Fruit fly (Drosophila melanogaster) ovary, adult (tissue): ENCODE data around the gene CG15544.

ENCODE experiments used
- CG17801 ChIP-seq: fragments of 200-800 bp; optimal IDR thresholded peaks from 2 replicates; lab custom pipeline; 2019; ENCODE audit warnings: missing biosample characterization, mild to moderate bottlenecking, missing genetic modification characterization, moderate library complexity; ENCODE audit not compliant: partially characterized antibody

Gene CG15544

dm6 chr3R:30855176-30855575 is 27.6 kb downstream of the CG15544 start:
- no peak for TF ChIP-seq CG17801 (GFP tag; lab: Kevin White, UChicago)

DNA sequence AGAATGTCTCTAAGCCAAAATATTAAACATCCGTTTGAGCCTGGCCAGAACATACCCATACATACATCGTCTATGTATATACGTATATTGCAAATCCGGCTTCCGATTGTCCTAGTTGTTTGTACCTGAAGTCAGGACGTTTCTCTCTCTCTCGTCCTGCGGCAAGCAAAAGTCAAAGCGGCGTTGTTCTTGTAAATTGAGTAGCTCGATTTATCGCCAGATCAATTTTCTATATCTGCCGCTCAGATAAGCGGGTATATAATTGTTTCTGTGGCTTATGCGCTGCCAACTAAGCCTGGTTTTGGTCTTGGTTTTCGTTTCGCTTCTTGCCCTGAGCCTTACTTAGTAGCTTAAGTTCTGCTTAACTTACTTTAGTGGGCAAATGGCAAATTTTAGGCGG is 29.0 kb downstream of the CG15544 start:
- no peak for TF ChIP-seq CG17801 (GFP tag; lab: Kevin White, UChicago)

DNA sequence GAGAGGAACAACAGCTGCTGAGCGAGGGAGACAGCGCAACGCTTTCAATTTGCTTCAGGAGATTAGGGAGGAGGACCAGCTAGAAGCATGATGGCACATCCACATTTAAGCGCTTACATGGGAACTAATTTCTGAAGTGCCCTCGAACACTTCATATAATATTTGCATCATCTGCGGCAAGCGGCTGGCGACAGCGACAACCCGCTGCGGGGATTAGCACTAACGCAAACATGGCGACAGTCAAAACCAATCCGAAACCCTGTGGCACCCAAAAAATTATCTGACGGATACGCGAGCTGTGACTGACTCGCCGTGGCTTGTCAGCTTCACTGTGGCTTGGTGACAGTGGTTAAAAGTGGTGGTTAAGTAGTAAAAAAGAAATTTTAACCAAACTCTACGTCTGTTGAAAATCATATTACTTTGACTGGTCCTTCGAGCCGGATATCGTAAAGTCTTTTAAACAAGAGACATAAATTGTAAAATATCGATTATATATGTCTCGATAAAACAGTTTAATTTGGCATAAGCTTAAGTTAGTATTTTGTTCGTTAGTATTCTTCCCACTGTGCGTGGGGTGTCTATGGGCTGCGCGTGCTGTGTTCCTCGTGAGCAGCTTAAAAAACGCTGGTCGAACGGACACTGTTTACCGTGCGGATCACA is 32.4 kb downstream of the CG15544 start:
- TF ChIP-seq CG17801 (GFP tag; lab: Kevin White, UChicago): no peak

DNA sequence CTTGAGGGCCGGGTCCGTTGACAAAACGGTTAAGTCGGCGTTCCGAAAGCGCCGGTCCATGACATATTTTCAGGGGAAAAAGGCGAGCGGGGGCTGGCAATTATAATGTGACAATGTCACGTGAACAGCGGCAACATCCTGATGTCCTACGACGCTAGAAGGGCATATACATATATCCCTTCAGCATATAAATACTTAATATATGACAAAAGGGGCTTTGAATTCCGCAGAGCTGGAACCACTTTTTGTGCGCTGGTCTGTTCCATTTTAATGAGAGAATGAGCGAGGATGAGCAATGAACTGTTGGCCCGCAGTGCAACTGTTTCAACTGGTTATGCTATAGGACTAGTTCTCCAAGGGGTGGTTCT is 32.9 kb downstream of the CG15544 start:
- no peak for TF ChIP-seq CG17801 (GFP tag; lab: Kevin White, UChicago)

dm6 chr3R:30862471-30862870 is 34.9 kb downstream of the CG15544 start:
- TF ChIP-seq CG17801 (GFP tag; lab: Kevin White, UChicago): no peak

dm6 chr3R:30863971-30864370 is 36.4 kb downstream of the CG15544 start:
- no peak for TF ChIP-seq CG17801 (GFP tag; lab: Kevin White, UChicago)

DNA sequence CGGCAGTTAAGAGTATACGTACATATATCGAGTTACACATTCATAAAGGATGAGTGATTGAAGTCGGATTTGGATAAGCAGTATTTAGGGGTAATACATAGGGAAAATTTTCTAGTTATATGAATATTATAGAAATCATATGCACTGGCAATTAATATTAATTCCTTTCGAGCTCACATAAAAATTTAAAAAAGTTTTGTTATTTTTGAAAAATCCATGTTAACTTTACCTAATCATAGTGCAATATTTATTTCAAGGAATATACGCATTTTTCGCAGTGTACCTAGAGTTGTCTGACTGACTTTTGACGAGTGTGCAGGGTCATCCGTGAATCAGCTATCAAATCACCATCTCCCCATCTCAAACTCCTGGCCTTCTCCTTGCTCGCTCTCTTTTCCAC is 36.8 kb downstream of the CG15544 start:
- TF ChIP-seq CG17801 (GFP tag; lab: Kevin White, UChicago): no peak

DNA sequence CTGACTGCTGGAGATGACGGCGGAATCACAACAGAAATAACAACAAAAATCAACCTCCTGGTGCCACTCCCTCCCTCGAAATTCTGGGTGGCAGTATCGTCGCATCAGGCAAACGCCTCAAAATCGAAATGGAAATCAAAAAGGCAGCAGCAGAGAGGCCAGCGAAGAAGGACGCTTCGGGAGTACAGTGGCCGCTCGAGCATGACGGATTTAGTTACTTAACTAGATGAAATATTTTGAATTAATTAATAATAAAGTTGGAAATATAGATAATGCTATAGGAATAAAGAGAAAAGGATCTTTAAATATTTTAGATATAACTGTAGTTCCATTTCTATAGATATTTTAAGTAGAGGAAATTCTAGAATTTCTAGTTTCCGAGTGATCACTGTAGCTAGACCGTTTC is 37.7 kb downstream of the CG15544 start:
- no peak for TF ChIP-seq CG17801 (GFP tag; lab: Kevin White, UChicago)

DNA sequence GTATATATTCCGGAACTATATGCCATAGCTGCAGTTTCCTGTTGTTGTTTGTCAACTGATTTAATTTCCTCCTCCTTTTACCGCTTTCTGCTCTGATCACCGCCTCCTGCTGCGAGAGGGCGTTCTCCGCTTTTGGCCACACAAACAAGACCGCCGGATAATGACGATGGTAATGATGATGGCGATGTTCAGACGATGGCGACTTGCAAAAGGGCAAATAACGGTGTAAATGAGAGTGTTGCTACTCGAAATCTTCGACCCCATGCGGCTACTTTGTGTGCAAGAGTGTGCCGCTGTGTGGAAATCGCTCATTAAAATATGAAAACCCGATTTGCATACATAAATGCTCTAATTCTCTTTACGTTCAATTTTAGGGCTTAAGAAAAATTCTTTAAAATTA is 38.3 kb downstream of the CG15544 start:
- TF ChIP-seq CG17801 (GFP tag; lab: Kevin White, UChicago): no peak

dm6 chr3R:30867232-30867631 is 39.6 kb downstream of the CG15544 start, which contains the start of gene Cpr100A:
Cpr100A (plus strand) TSS chr3R:30867521.
- TF ChIP-seq CG17801 (GFP tag; lab: Kevin White, UChicago): no peak

dm6 chr3R:30870317-30870878 is 42.8 kb downstream of the CG15544 start:
- no peak for TF ChIP-seq CG17801 (GFP tag; lab: Kevin White, UChicago)

dm6 chr3R:30872301-30873044 is 44.9 kb downstream of the CG15544 start, which contains the start of gene CG15545:
CG15545 (minus strand) TSS chr3R:30872351.
- no peak for TF ChIP-seq CG17801 (GFP tag; lab: Kevin White, UChicago)

- no peak for TF ChIP-seq CG17801 (GFP tag; lab: Kevin White, UChicago)
Measured at dm6 chr3R:30874679-30875078, 47.1 kb downstream of the CG15544 start.

DNA sequence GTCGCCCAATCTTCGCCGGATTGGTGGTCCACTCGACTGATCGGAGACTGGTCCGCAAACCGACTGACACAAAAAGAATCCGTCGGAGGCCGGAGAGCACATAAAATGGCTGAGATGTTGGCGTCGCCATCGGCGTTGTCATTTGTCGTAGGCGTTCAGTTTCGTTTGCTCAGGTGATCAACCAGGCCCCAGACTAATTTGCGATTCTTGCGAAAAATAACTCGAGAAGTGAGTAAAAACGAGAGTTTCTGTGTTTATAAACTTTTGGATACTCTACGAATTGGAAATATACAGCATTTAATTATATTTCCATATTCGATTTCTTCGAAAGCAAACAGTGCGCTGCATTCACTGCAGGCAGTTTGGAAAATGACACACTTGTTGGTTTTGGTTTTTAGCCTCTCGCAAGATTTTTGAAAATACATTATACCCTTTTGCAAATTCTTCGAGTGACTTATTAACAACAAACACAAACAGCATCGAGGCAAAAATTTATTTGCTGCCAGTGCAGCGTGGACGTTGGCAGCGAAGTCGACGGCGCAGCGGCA is 48.6 kb downstream of the CG15544 start, which contains the start of gene CG15546:
Gene CG15546 (minus strand): TSS at position 51 of the 548 bp plus-strand sequence.
- TF ChIP-seq CG17801 (GFP tag; lab: Kevin White, UChicago): no peak

DNA sequence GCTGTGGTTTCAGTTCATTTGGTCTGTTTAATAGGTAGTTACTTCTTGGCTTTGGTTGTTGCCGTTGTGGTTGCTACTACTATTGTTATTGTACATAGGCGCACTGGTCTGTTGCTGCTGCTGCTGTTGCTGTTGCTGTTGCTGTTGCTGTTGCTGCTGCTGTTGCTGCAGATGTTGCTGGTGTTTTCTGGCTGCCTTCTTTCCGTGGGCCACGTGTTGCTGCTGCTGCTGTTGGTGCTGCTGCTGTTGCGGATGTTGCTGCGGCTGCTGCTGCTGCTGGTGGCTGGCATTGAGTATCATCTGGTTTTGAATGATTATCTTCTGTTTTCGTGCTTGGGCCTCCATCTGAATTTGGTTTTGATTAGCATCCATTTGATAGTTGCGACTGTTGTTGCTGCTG is 50.5 kb downstream of the CG15544 start:
- TF ChIP-seq CG17801 (GFP tag; lab: Kevin White, UChicago): no peak
